Fruit fly (Drosophila melanogaster): ENCODE results near the gene Pbp95.
A peak's percentile ranks its signal among the peaks of the same experiment; 100 is the strongest.

The Pbp95 gene

dm6 chr3R:8037896-8038295 lies 24.3 kb downstream of the Pbp95 start (continued):
- TF ChIP-seq fd64A (GFP tag; optimal IDR thresholded peaks at IDR 0.05) (no peak), zen2 (GFP tag; IDR thresholded peaks at IDR 0.05; ENCODE audit: partially characterized antibody) (no peak), Drgx (GFP tag; IDR thresholded peaks at IDR 0.05) (peak; percentile 81), bsh (GFP tag; optimal IDR thresholded peaks at IDR 0.05) (peak in 1 of 2 experiments; percentile 51), Rx (GFP tag; IDR thresholded peaks at IDR 0.05) (peak; percentile 36; the same call in 1 of the 2 replicates), H2.0 (GFP tag; IDR thresholded peaks at IDR 0.05) (peak; percentile 12; the same call in 1 of the 2 replicates), CG6254 (GFP tag; optimal IDR thresholded peaks at IDR 0.05) (peak; percentile 9), ind (GFP tag; optimal IDR thresholded peaks at IDR 0.05) (peak; percentile 6), Blimp-1 (GFP tag; optimal IDR thresholded peaks at IDR 0.05) (peak; percentile 77), BtbVII (GFP tag; optimal IDR thresholded peaks at IDR 0.05) (no peak), CG17829 (tag; optimal IDR thresholded peaks at IDR 0.05) (peak; percentile 20), esg (GFP tag; conservative IDR thresholded peaks at IDR 0.05) (0 out of 2 replicates have a peak, but pooled peaks have one; percentile 11), rib (GFP tag; IDR thresholded peaks at IDR 0.05) (no peak), Ptx1 (GFP tag; IDR thresholded peaks at IDR 0.05) (peak; percentile 33; the same call in 1 of the 2 replicates), aop (GFP tag; IDR thresholded peaks at IDR 0.05) (no peak), CG3847 (GFP tag; IDR thresholded peaks at IDR 0.05) (no peak), CG6689 (GFP tag; IDR thresholded peaks at IDR 0.05) (0 out of 2 replicates have a peak, but pooled peaks have one; percentile 22), CG14710 (tag; optimal IDR thresholded peaks at IDR 0.05) (peak; percentile 25), CG18262 (tag; optimal IDR thresholded peaks at IDR 0.05) (peak; percentile 53), CG17359 (tag; optimal IDR thresholded peaks at IDR 0.05) (peak; percentile 17), Ssrp (tag; optimal IDR thresholded peaks at IDR 0.05) (peak; percentile 10), CG17361 (GFP tag; IDR thresholded peaks at IDR 0.05) (peak; percentile 23; the same call in 1 of the 3 replicates), tin (GFP tag; optimal IDR thresholded peaks at IDR 0.05) (peak; percentile 15), dmrt99B (tag; optimal IDR thresholded peaks at IDR 0.05) (peak; percentile 41), tap (tag; optimal IDR thresholded peaks at IDR 0.05) (peak; percentile 5), CG11504 (tag; optimal IDR thresholded peaks at IDR 0.05) (peak; percentile 62), Xrp1 (GFP tag; IDR thresholded peaks at IDR 0.05) (peak; percentile 47; the same call in 1 of the 2 replicates), ara (GFP tag; IDR thresholded peaks at IDR 0.05) (peak; percentile 43), zen (tag; optimal IDR thresholded peaks at IDR 0.05) (peak; percentile 8), gcm (GFP tag; optimal IDR thresholded peaks at IDR 0.05) (peak; percentile 8), CG7839 (tag; optimal IDR thresholded peaks at IDR 0.05) (peak; percentile 3), gem (tag; optimal IDR thresholded peaks at IDR 0.05) (peak; percentile 32), CG17328 (GFP tag; IDR thresholded peaks at IDR 0.05) (peak; percentile 27; the same call in 1 of the 2 replicates), fd96Cb (tag; optimal IDR thresholded peaks at IDR 0.05) (peak; percentile 39), sisA (GFP tag; IDR thresholded peaks at IDR 0.05) (peak; percentile 41), CG31441 (GFP tag; IDR thresholded peaks at IDR 0.05) (peak; percentile 41; the same call in 1 of the 2 replicates), nmo (GFP tag; optimal IDR thresholded peaks at IDR 0.05) (peak; percentile 4), jing (GFP tag; optimal IDR thresholded peaks at IDR 0.05) (no peak), CG1603 (tag; optimal IDR thresholded peaks at IDR 0.05) (peak; percentile 45), sim (GFP tag; IDR thresholded peaks at IDR 0.05) (0 out of 2 replicates have a peak, but pooled peaks have one; percentile 48), D (optimal IDR thresholded peaks at IDR 0.05) (no peak), D (GFP tag; optimal IDR thresholded peaks at IDR 0.05) (peak; percentile 2), CG1024 (GFP tag; IDR thresholded peaks at IDR 0.05) (peak; percentile 55), pho (GFP tag; optimal IDR thresholded peaks at IDR 0.05) (no peak), E2f1 (GFP tag; IDR thresholded peaks at IDR 0.05) (peak; percentile 7; the same call in 1 of the 2 replicates), CG12744 (GFP tag; optimal IDR thresholded peaks at IDR 0.05) (no peak), unpg (GFP tag; optimal IDR thresholded peaks at IDR 0.05) (peak; percentile 9), ssp (GFP tag; IDR thresholded peaks at IDR 0.05) (0 out of 2 replicates have a peak, but pooled peaks have one; percentile 27), eve (GFP tag; optimal IDR thresholded peaks at IDR 0.05) (no peak), CG8924 (tag; optimal IDR thresholded peaks at IDR 0.05) (no peak)

All from whole organism, embryonic.